Fruit fly (Drosophila melanogaster) whole organism, embryonic: ENCODE results near the gene CG32301.

Experiments
- ATbp ChIP-seq: fragments of 200-800 bp; sonication (Bioruptor generic); optimal IDR thresholded peaks from 2 replicates; lab custom pipeline; 2017; ENCODE audit warnings: missing biosample characterization, mild to moderate bottlenecking, missing genetic modification characterization, missing genetic modification reagents
- Abd-B ChIP-seq: fragments of 200-800 bp; sonication (Bioruptor generic); optimal IDR thresholded peaks from 2 replicates; lab custom pipeline; 2018; ENCODE audit warnings: missing biosample characterization, mild to moderate bottlenecking, missing genetic modification characterization, moderate library complexity
- Asciz ChIP-seq: fragments of 200-800 bp; sonication (Bioruptor generic); optimal IDR thresholded peaks from 2 replicates; lab custom pipeline; 2017; ENCODE audit warnings: missing biosample characterization, mild to moderate bottlenecking, missing genetic modification characterization, missing genetic modification reagents
- B-H1 ChIP-seq: fragments of 200-800 bp; sonication (Bioruptor generic); IDR thresholded peaks from 3 replicates; pipeline ENCODE4 v1.3.6; 2022; ENCODE audit warnings: missing biosample characterization, missing genetic modification characterization
- CG1024 ChIP-seq: fragments of 200-800 bp; sonication (Bioruptor generic); IDR thresholded peaks from 2 replicates; pipeline ENCODE4 v1.3.6; 2022; ENCODE audit warnings: missing biosample characterization, missing genetic modification characterization
- CG10321 ChIP-seq: fragments of 200-800 bp; sonication (Bioruptor generic); IDR thresholded peaks from 2 replicates; pipeline ENCODE4 v1.3.6; 2022; ENCODE audit warnings: missing biosample characterization, missing genetic modification characterization
- CG11504 ChIP-seq: fragments of 200-800 bp; sonication (Bioruptor generic); optimal IDR thresholded peaks from 3 replicates; lab custom pipeline; 2019; ENCODE audit warnings: missing biosample characterization, mild to moderate bottlenecking, missing genetic modification characterization, moderate library complexity
- CG14667 ChIP-seq: fragments of 200-800 bp; sonication (Bioruptor generic); IDR thresholded peaks from 2 replicates; pipeline ENCODE4 v1.3.6; 2022; ENCODE audit warnings: missing biosample characterization, missing genetic modification characterization
- CG16815 ChIP-seq: fragments of 200-800 bp; sonication (Bioruptor generic); optimal IDR thresholded peaks from 3 replicates; lab custom pipeline; 2017; ENCODE audit warnings: missing biosample characterization, mild to moderate bottlenecking, missing genetic modification characterization
- CG17802 ChIP-seq: fragments of 200-800 bp; sonication (Bioruptor generic); optimal IDR thresholded peaks from 2 replicates; lab custom pipeline; 2018; ENCODE audit warnings: missing biosample characterization, mild to moderate bottlenecking, missing genetic modification characterization, moderate library complexity
- CG18011 ChIP-seq: fragments of 200-800 bp; sonication (Bioruptor generic); optimal IDR thresholded peaks from 2 replicates; lab custom pipeline; 2017; ENCODE audit warnings: missing biosample characterization, missing genetic modification characterization, mild to moderate bottlenecking, moderate library complexity, missing genotype
- CG1832 ChIP-seq: fragments of 200-800 bp; sonication (Bioruptor generic); optimal IDR thresholded peaks from 2 replicates; lab custom pipeline; 2017; ENCODE audit warnings: missing biosample characterization, mild to moderate bottlenecking, missing genetic modification characterization, inconsistent platforms
- CG2712 ChIP-seq: fragments of 200-800 bp; optimal IDR thresholded peaks from 3 replicates; lab custom pipeline; 2019; ENCODE audit warnings: missing biosample characterization, mild to moderate bottlenecking, missing genetic modification characterization, moderate library complexity
- CG3726 ChIP-seq: fragments of 200-800 bp; sonication (Bioruptor generic); IDR thresholded peaks from 3 replicates; pipeline ENCODE4, ENCODE4 v1.3.6; 2022; ENCODE audit warnings: missing biosample characterization, missing genetic modification characterization
- CG4360 ChIP-seq: fragments of 200-800 bp; sonication (Bioruptor generic); IDR thresholded peaks from 2 replicates; pipeline ENCODE4 v1.3.6; 2022; ENCODE audit warnings: missing biosample characterization, missing genetic modification characterization
- CG5245 ChIP-seq: fragments of 200-800 bp; sonication (Bioruptor generic); optimal IDR thresholded peaks from 3 replicates; lab custom pipeline; 2016; ENCODE audit warnings: missing biosample characterization, missing genetic modification characterization
- CG6175 ChIP-seq: fragments of 200-800 bp; sonication (Bioruptor generic); IDR thresholded peaks from 3 replicates; pipeline ENCODE4 v1.3.6; 2022; ENCODE audit warnings: missing biosample characterization, missing genetic modification characterization
- CG6272 ChIP-seq: fragments of 200-800 bp; sonication (Bioruptor generic); IDR thresholded peaks from 2 replicates; pipeline ENCODE4 v1.3.6; 2022; ENCODE audit warnings: missing biosample characterization, missing genetic modification characterization
- CG6791 ChIP-seq: fragments of 200-800 bp; sonication (Bioruptor generic); IDR thresholded peaks from 3 replicates; pipeline ENCODE4 v1.3.6; 2022; ENCODE audit warnings: missing biosample characterization, missing genetic modification characterization; ENCODE audit not compliant: partially characterized antibody
- CG7745 ChIP-seq: fragments of 200-800 bp; sonication (Bioruptor generic); optimal IDR thresholded peaks from 2 replicates; lab custom pipeline; 2018; ENCODE audit warnings: missing biosample characterization, mild to moderate bottlenecking, missing genetic modification characterization, moderate library complexity
- CG8281 ChIP-seq: fragments of 200-800 bp; sonication (Bioruptor generic); optimal IDR thresholded peaks from 2 replicates; lab custom pipeline; 2018; ENCODE audit warnings: missing biosample characterization, mild to moderate bottlenecking, missing genetic modification characterization, moderate library complexity
- CkIIα-i1 ChIP-seq: fragments of 200-800 bp; sonication (Bioruptor generic); IDR thresholded peaks from 2 replicates; pipeline ENCODE4 v1.3.6; 2022; ENCODE audit warnings: missing biosample characterization, missing genetic modification characterization
- H15 ChIP-seq: fragments of 200-800 bp; sonication (Bioruptor generic); IDR thresholded peaks from 3 replicates; pipeline ENCODE4 v1.3.6; 2022; ENCODE audit warnings: missing biosample characterization, missing genetic modification characterization
- Jarid2 ChIP-seq: fragments of 200-800 bp; sonication (Bioruptor generic); optimal IDR thresholded peaks from 3 replicates; lab custom pipeline; 2017; ENCODE audit warnings: mild to moderate bottlenecking, missing biosample characterization, missing genetic modification reagents, missing genetic modification characterization
- Lhr ChIP-seq: fragments of 200-800 bp; sonication (Bioruptor generic); optimal IDR thresholded peaks from 3 replicates; lab custom pipeline; 2017; ENCODE audit warnings: mild to moderate bottlenecking, missing biosample characterization, missing genetic modification reagents, missing genetic modification characterization
- MESR4 ChIP-seq: fragments of 200-800 bp; sonication (Bioruptor generic); optimal IDR thresholded peaks from 2 replicates; lab custom pipeline; 2018; ENCODE audit warnings: missing biosample characterization, mild to moderate bottlenecking, missing genetic modification characterization, moderate library complexity
- Meics ChIP-seq: fragments of 200-800 bp; sonication (Bioruptor generic); optimal IDR thresholded peaks from 2 replicates; lab custom pipeline; 2017; ENCODE audit warnings: missing biosample characterization, mild to moderate bottlenecking, missing genetic modification characterization
- NfI ChIP-seq: fragments of 200-800 bp; sonication (Bioruptor generic); optimal IDR thresholded peaks from 3 replicates; lab custom pipeline; 2018; ENCODE audit warnings: missing biosample characterization, mild to moderate bottlenecking, missing genetic modification characterization, moderate library complexity
- Ravus ChIP-seq: fragments of 200-800 bp; sonication (Bioruptor generic); IDR thresholded peaks from 2 replicates; pipeline ENCODE4 v1.3.6; 2022; ENCODE audit warnings: missing biosample characterization, missing genetic modification characterization
- Rfx ChIP-seq: fragments of 200-800 bp; sonication (Bioruptor generic); IDR thresholded peaks from 2 replicates; pipeline ENCODE4 v1.3.6; 2022; ENCODE audit warnings: missing biosample characterization, missing genetic modification characterization
- bsh ChIP-seq, 2 experiments: fragments of 200-800 bp; sonication (Bioruptor generic); optimal IDR thresholded peaks; 2 replicates each; lab custom pipeline; 2017 to 2018; ENCODE audit warnings: mild to moderate bottlenecking in 2 of 2, missing biosample characterization in 2 of 2, missing genetic modification characterization in 2 of 2, moderate library complexity in 1 of 2
- da ChIP-seq: fragments of 200-800 bp; sonication (Bioruptor generic); optimal IDR thresholded peaks from 2 replicates; lab custom pipeline; 2016; ENCODE audit warnings: missing biosample characterization, missing genetic modification characterization
- dysf ChIP-seq: fragments of 200-800 bp; sonication (Bioruptor generic); IDR thresholded peaks from 3 replicates; pipeline ENCODE4 v1.3.6; 2022; ENCODE audit warnings: missing biosample characterization, missing genetic modification characterization
- gcm2 ChIP-seq: fragments of 200-800 bp; sonication (Bioruptor generic); optimal IDR thresholded peaks from 2 replicates; lab custom pipeline; 2016; ENCODE audit warnings: missing biosample characterization, missing genetic modification characterization
- grau ChIP-seq: fragments of 200-800 bp; optimal IDR thresholded peaks from 3 replicates; lab custom pipeline; 2019; ENCODE audit warnings: missing biosample characterization, mild to moderate bottlenecking, missing genetic modification characterization, moderate library complexity
- gsb-n ChIP-seq: fragments of 200-800 bp; sonication (Bioruptor generic); optimal IDR thresholded peaks from 3 replicates; lab custom pipeline; 2018; ENCODE audit warnings: missing biosample characterization, mild to moderate bottlenecking, missing genetic modification characterization
- h ChIP-seq: fragments of >200 bp; optimal IDR thresholded peaks from 2 replicates; lab custom pipeline; 2017
- hkb ChIP-seq, 2 experiments: fragments of 200-800 bp in 1 of 2; fragments of >200 bp in 1 of 2; sonication (Bioruptor generic) in 1 of 2; IDR thresholded peaks in 1 of 2; optimal IDR thresholded peaks in 1 of 2; 2 replicates each; pipeline versions ENCODE4 v1.3.6 to Lab custom; 2017 to 2022; ENCODE audit warnings: missing biosample characterization in 1 of 2, missing genetic modification characterization in 1 of 2
- inv ChIP-seq: fragments of 200-800 bp; sonication (Bioruptor generic); IDR thresholded peaks from 2 replicates; pipeline ENCODE4 v1.3.6; 2022; ENCODE audit warnings: missing biosample characterization, missing genetic modification characterization; ENCODE audit not compliant: partially characterized antibody
- nmo ChIP-seq: fragments of 200-800 bp; sonication (Bioruptor generic); optimal IDR thresholded peaks from 2 replicates; lab custom pipeline; 2018; ENCODE audit warnings: missing biosample characterization, mild to moderate bottlenecking, missing genetic modification characterization, moderate library complexity
- odd ChIP-seq: fragments of 200-800 bp; sonication (Bioruptor generic); optimal IDR thresholded peaks from 2 replicates; lab custom pipeline; 2017; ENCODE audit warnings: missing biosample characterization, mild to moderate bottlenecking, missing genetic modification characterization
- repo ChIP-seq: fragments of 200-800 bp; sonication (Bioruptor generic); optimal IDR thresholded peaks from 2 replicates; lab custom pipeline; 2016; ENCODE audit warnings: missing biosample characterization, missing genetic modification characterization
- ro ChIP-seq: fragments of 200-800 bp; sonication (Bioruptor generic); IDR thresholded peaks from 2 replicates; pipeline ENCODE4 v1.3.6; 2022; ENCODE audit warnings: missing biosample characterization, missing genetic modification characterization
- sisA ChIP-seq: fragments of 200-800 bp; sonication (Bioruptor generic); IDR thresholded peaks from 2 replicates; pipeline ENCODE4 v1.3.6; 2022; ENCODE audit warnings: missing biosample characterization, missing genetic modification characterization
- sug ChIP-seq: fragments of 200-800 bp; optimal IDR thresholded peaks from 2 replicates; lab custom pipeline; 2019; ENCODE audit warnings: missing biosample characterization, mild to moderate bottlenecking, missing genetic modification characterization, moderate library complexity
- toy ChIP-seq: fragments of 200-800 bp; sonication (Bioruptor generic); IDR thresholded peaks from 2 replicates; pipeline ENCODE4 v1.3.6; 2022; ENCODE audit warnings: missing biosample characterization, missing genetic modification characterization
- trem ChIP-seq: fragments of 200-800 bp; optimal IDR thresholded peaks from 3 replicates; lab custom pipeline; 2019; ENCODE audit warnings: missing biosample characterization, mild to moderate bottlenecking, missing genetic modification characterization, moderate library complexity
- tx ChIP-seq: fragments of 200-800 bp; sonication (Bioruptor generic); optimal IDR thresholded peaks from 2 replicates; lab custom pipeline; 2016; ENCODE audit warnings: missing biosample characterization, missing genetic modification characterization
- vfl ChIP-seq: fragments of 200-800 bp; sonication (Bioruptor generic); optimal IDR thresholded peaks from 2 replicates; lab custom pipeline; 2016; ENCODE audit warnings: missing biosample characterization, missing genetic modification characterization
- wor ChIP-seq: fragments of 200-800 bp; sonication (Bioruptor generic); IDR thresholded peaks from 2 replicates; pipeline ENCODE4 v1.3.6; 2022; ENCODE audit warnings: missing biosample characterization, missing genetic modification characterization

Gene CG32301

DNA sequence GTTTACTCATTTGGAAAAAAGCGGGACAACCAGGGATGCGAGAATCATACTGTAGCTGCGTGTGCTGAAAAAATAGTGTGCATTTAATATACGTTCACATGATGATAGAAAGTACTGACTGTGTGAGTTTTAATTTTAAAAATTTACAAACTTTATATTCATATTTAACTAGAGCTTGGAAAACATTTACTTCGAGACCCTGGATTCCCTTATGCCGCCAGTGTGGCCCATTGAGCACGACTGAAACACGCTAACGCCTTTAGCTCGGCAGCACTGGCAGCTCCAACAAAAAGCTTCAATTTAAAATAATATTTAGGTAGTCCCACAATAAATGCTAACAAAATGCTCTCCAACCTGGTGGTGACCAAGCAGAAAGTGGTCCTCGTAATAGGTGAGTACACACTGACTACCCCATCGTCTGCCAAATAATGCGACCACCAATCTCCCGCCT is 13.2 kb downstream of the CG32301 start, which contains the start of the genes CG1275 and Elp5 (continued):
- TF ChIP-seq CG6791 (GFP tag; lab: Robert Waterston, UW) (no peak), CG1832 (GFP tag; lab: Kevin White, UChicago) (no peak), CG2712 (peak; percentile 98), MESR4 (GFP tag; lab: Kevin White, UChicago) (peak; percentile 81), bsh (GFP tag; optimal IDR thresholded peaks at IDR 0.05; lab: Kevin White, UChicago) (peak; percentile 94 to 99), grau (tag; lab: Kevin White, UChicago) (peak; percentile 97), B-H1 (GFP tag; lab: Robert Waterston, UW) (peak; percentile 99), CG18011 (peak; percentile 91), CG6175 (GFP tag; lab: Robert Waterston, UW) (peak; percentile 99), Lhr (peak; percentile 94), odd (GFP tag; lab: Kevin White, UChicago) (peak; percentile 95), CkIIα-i1 (GFP tag; lab: Robert Waterston, UW) (peak; percentile 97), CG4360 (GFP tag; lab: Robert Waterston, UW) (peak; percentile 90), NfI (peak; percentile 99), h (lab: Kevin White, UChicago) (no peak), gsb-n (tag; lab: Kevin White, UChicago) (peak; percentile 97), CG16815 (GFP tag; lab: Kevin White, UChicago) (peak; percentile 96), CG6272 (GFP tag; lab: Robert Waterston, UW) (peak; percentile 99), sug (peak; percentile 96), hkb (optimal IDR thresholded peaks at IDR 0.05; lab: Kevin White, UChicago) (no peak), hkb (GFP tag; IDR thresholded peaks at IDR 0.05; lab: Robert Waterston, UW) (peak; percentile 99), da (peak; percentile 90), Ravus (GFP tag; lab: Robert Waterston, UW) (peak; percentile 98), Rfx (GFP tag; lab: Robert Waterston, UW) (peak; percentile 100), inv (GFP tag; lab: Robert Waterston, UW) (peak; percentile 24; the same call in 1 of the 2 replicates), CG7745 (tag; lab: Kevin White, UChicago) (peak; percentile 78), CG11504 (peak; percentile 96), tx (GFP tag; lab: Kevin White, UChicago) (peak; percentile 96), Meics (peak; percentile 98), nmo (peak; percentile 98), sisA (GFP tag; lab: Robert Waterston, UW) (peak; percentile 99), vfl (GFP tag; lab: Kevin White, UChicago) (peak; percentile 98), CG10321 (GFP tag; lab: Robert Waterston, UW) (peak; percentile 87), dysf (GFP tag; lab: Robert Waterston, UW) (peak; percentile 100), CG1024 (peak; percentile 98), toy (GFP tag; lab: Robert Waterston, UW) (peak; percentile 99), trem (peak; percentile 90), Abd-B (peak; percentile 98), ATbp (GFP tag; lab: Kevin White, UChicago) (peak; percentile 97), CG5245 (GFP tag; lab: Kevin White, UChicago) (peak; percentile 94), gcm2 (GFP tag; lab: Kevin White, UChicago) (peak; percentile 94), repo (peak; percentile 91), Jarid2 (GFP tag; lab: Kevin White, UChicago) (peak; percentile 84), CG17802 (peak; percentile 91), wor (GFP tag; lab: Robert Waterston, UW) (peak; percentile 98), H15 (GFP tag; lab: Robert Waterston, UW) (peak; percentile 99), CG3726 (GFP tag; lab: Robert Waterston, UW) (peak; percentile 99), CG8281 (tag; lab: Kevin White, UChicago) (peak; percentile 93), ro (GFP tag; lab: Robert Waterston, UW) (peak; percentile 98), CG14667 (GFP tag; lab: Robert Waterston, UW) (peak; percentile 99), Asciz (peak; percentile 98)
